Worm (Caenorhabditis elegans): ENCODE measurements around the gene cest-10.

Gene cest-10

DNA sequence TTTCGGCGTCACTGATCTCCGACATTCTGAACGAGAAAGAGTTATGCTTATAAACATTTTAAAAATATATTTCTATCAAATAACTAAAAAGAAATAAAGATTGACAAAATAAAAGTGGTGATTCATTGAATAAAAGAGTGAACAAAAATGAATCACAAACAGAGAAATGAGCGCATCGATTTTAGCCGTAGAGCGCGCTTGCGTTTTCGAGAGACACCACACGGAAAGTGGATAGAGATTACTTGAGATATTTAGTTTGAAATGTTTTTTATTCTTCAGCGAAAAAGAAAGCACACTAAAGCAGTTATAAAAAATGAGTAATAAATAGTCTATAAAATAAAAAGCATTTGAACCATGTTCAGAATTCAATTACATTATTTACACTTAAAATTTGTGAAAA lies 49.8 kb downstream of the cest-10 start, which contains the start of gene cap-1 (continued):
- TF ChIP-seq ceh-44 (GFP tag; IDR thresholded peaks at IDR 0.05) (peak; percentile 78), lin-13 (GFP tag; optimal IDR thresholded peaks at IDR 0.05) (peak; percentile 67), hlh-30 (tag; optimal IDR thresholded peaks at IDR 0.05; ENCODE audit: insufficient read depth) (peak; percentile 36), spr-3 (GFP tag; optimal IDR thresholded peaks at IDR 0.05) (no peak), hlh-11 (tag; optimal IDR thresholded peaks at IDR 0.05) (peak; percentile 45), lin-15B (tag; optimal IDR thresholded peaks at IDR 0.05) (peak; percentile 17), mes-2 (tag; optimal IDR thresholded peaks at IDR 0.05; ENCODE audit: poor library complexity, severe bottlenecking) (peak; percentile 96), mxl-3 (GFP tag; optimal IDR thresholded peaks at IDR 0.05) (peak; percentile 59), aha-1 (tag) (no peak), sdz-12 (GFP tag; optimal IDR thresholded peaks at IDR 0.05) (no peak), nhr-28 (tag; optimal IDR thresholded peaks at IDR 0.05) (peak; percentile 72), pqm-1 (tag; optimal IDR thresholded peaks at IDR 0.05) (peak; percentile 37), T20F7.1 (GFP tag; optimal IDR thresholded peaks at IDR 0.05) (peak; percentile 47), nhr-77 (tag; optimal IDR thresholded peaks at IDR 0.05) (peak; percentile 85), egl-43 (GFP tag; IDR thresholded peaks at IDR 0.05) (no peak)

DNA sequence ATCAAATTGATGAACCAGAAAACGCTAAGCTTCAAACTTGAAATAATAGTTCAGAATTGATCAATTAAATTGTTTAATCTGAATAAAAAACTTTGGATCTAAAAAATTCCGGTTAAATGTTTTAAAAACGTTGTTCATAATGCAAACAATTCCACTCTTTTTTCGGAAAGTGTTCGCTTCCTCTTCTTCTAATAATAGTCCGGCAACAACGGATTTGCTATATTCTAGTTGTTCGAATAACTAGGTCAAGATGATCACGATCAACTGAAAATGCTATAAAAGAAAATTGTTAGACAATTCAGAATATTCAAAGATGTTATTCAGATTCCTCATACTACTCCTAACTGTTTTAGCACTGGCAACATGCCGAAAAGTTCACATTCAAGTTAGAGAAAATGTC lies 50.6 kb downstream of the cest-10 start, which contains the start of gene D2024.4:
TSS of gene D2024.4 (plus strand) at position 301 of the 400 bp plus-strand sequence.
- TF ChIP-seq gei-8 (GFP tag; optimal IDR thresholded peaks at IDR 0.05) (no peak), hmg-1.1 (GFP tag; IDR thresholded peaks at IDR 0.05) (no peak), unc-62 (GFP tag; optimal IDR thresholded peaks at IDR 0.05 in 1 of 2) (no peak), unc-62 (tag; optimal IDR thresholded peaks at IDR 0.05) (no peak), zag-1 (tag; optimal IDR thresholded peaks at IDR 0.05) (no peak), ztf-7 (tag; optimal IDR thresholded peaks at IDR 0.05) (no peak)
